Fruit fly (Drosophila melanogaster) whole organism: ENCODE measurements around the gene PH4alphaSG1.

Experiments
- CG8478 ChIP-seq: fragments of >200 bp; optimal IDR thresholded peaks from 2 replicates; lab custom pipeline; 2018; ENCODE audit warnings: inconsistent platforms
- Dll ChIP-seq: fragments of >200 bp; optimal IDR thresholded peaks from 2 replicates; lab custom pipeline; 2017
- EcR ChIP-seq, 2 experiments: fragments of >200 bp; optimal IDR thresholded peaks; 2 replicates each; lab custom pipeline; 2017; ENCODE audit warnings: missing biosample characterization in 2 of 2, missing genetic modification characterization in 2 of 2, missing genetic modification reagents in 2 of 2
- pan ChIP-seq: fragments of >200 bp; optimal IDR thresholded peaks from 2 replicates; lab custom pipeline; 2017
- psq ChIP-seq: fragments of >200 bp; optimal IDR thresholded peaks from 2 replicates; lab custom pipeline; 2017
- usp ChIP-seq: fragments of >200 bp; optimal IDR thresholded peaks from 2 replicates; lab custom pipeline; 2017; ENCODE audit warnings: missing biosample characterization, missing genetic modification characterization, mixed read lengths

- TF ChIP-seq CG8478 (lab: Kevin White, UChicago) (no peak), Dll (lab: Kevin White, UChicago) (no peak), EcR (GFP tag; optimal IDR thresholded peaks at IDR 0.05; lab: Kevin White, UChicago) (no peak), pan (lab: Kevin White, UChicago) (no peak), usp (GFP tag; lab: Kevin White, UChicago) (no peak), psq (lab: Kevin White, UChicago) (no peak)
Measured at dm6 chr3R:30505561-30506037, at the start of gene PH4alphaSG1, which contains the start of gene CG15539.
